Fruit fly (Drosophila melanogaster) whole organism: Measurements from ENCODE around the gene zen2.

ENCODE experiments used
- CG8478 ChIP-seq: fragments of >200 bp; optimal IDR thresholded peaks from 2 replicates; lab custom pipeline; 2018; ENCODE audit warnings: inconsistent platforms
- Dll ChIP-seq: fragments of >200 bp; optimal IDR thresholded peaks from 2 replicates; lab custom pipeline; 2017
- pan ChIP-seq: fragments of >200 bp; optimal IDR thresholded peaks from 2 replicates; lab custom pipeline; 2017
- psq ChIP-seq: fragments of >200 bp; optimal IDR thresholded peaks from 2 replicates; lab custom pipeline; 2017
- usp ChIP-seq: fragments of >200 bp; optimal IDR thresholded peaks from 2 replicates; lab custom pipeline; 2017; ENCODE audit warnings: missing biosample characterization, missing genetic modification characterization, mixed read lengths

- TF ChIP-seq usp (GFP tag; lab: Kevin White, UChicago) (no peak), pan (lab: Kevin White, UChicago) (no peak), psq (lab: Kevin White, UChicago) (no peak), Dll (lab: Kevin White, UChicago) (no peak), CG8478 (lab: Kevin White, UChicago) (no peak)
Measured at dm6 chr3R:6706327-6706726, 37.6 kb downstream of the zen2 start.
